Fruit fly (Drosophila melanogaster) whole organism: ENCODE measurements around the gene Lasp.
A peak's percentile ranks its signal among the peaks of the same experiment; 100 is the strongest.

Experiments
- CG8478 ChIP-seq: fragments of >200 bp; optimal IDR thresholded peaks from 2 replicates; lab custom pipeline; 2018; ENCODE audit warnings: inconsistent platforms
- Dll ChIP-seq: fragments of >200 bp; optimal IDR thresholded peaks from 2 replicates; lab custom pipeline; 2017
- EcR ChIP-seq, 2 experiments: fragments of >200 bp; optimal IDR thresholded peaks; 2 replicates each; lab custom pipeline; 2017; ENCODE audit warnings: missing biosample characterization in 2 of 2, missing genetic modification characterization in 2 of 2, missing genetic modification reagents in 2 of 2
- pan ChIP-seq: fragments of >200 bp; optimal IDR thresholded peaks from 2 replicates; lab custom pipeline; 2017
- psq ChIP-seq: fragments of >200 bp; optimal IDR thresholded peaks from 2 replicates; lab custom pipeline; 2017
- usp ChIP-seq: fragments of >200 bp; optimal IDR thresholded peaks from 2 replicates; lab custom pipeline; 2017; ENCODE audit warnings: missing biosample characterization, missing genetic modification characterization, mixed read lengths

The Lasp gene

DNA sequence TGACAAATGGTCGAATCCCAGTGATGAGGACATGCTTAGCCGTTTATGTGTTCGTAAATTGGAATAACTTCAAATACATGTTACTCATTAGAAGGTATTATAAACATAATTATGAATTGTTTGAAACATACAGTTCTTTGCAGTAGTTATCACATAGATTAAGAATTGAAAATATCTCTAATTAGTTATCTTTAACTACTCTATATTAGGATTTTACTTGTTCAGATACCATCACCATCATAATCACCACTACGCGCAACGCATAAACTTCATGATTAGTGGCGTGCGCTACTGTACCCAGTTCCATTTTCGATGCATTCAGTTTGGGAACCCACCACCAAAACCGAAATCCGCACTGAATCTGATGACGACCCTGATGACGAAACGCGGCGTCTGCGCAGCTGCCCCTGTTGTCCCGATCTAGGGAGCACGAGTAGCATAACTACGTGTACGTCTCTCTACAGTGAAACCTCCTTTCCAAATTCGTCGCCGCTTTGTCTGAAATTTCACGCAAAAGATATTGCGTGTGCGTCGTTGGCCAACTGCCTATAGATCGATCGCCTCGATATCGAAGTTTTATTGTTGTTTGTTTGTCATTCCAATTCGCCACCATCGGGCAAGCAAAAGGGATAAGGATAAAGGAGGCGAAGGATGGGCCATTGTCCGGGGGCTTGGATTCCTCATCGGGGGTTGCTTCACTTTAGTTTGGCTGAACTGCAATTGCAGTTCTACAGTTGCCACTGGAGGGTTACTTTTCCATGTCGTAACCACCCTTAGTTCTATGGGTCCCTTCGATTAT lies 32.6 kb upstream of the Lasp start:
- no peak for TF ChIP-seq pan (lab: Kevin White, UChicago)

DNA sequence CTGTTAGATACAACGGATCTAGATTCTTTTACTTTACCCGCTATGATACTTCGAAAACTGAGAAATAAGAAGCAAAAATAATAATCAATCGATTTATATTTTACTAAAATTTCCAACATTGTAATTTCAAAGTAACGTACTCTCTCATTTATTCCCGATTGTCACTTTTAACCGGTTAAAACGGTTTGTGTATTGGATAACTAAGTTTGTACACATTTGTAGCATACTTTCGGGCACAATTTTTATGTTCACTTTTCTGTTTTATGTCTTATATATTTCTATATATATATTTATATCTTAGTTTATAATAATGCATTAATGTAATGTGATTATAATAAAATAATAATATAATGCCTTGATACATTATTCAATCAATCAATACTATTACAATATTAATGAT lies 30.2 kb upstream of the Lasp start:
- TF ChIP-seq pan (lab: Kevin White, UChicago) (no peak), psq (lab: Kevin White, UChicago) (no peak), Dll (lab: Kevin White, UChicago) (no peak), usp (GFP tag; lab: Kevin White, UChicago) (no peak), CG8478 (lab: Kevin White, UChicago) (no peak), EcR (GFP tag; optimal IDR thresholded peaks at IDR 0.05; lab: Kevin White, UChicago) (no peak)

DNA sequence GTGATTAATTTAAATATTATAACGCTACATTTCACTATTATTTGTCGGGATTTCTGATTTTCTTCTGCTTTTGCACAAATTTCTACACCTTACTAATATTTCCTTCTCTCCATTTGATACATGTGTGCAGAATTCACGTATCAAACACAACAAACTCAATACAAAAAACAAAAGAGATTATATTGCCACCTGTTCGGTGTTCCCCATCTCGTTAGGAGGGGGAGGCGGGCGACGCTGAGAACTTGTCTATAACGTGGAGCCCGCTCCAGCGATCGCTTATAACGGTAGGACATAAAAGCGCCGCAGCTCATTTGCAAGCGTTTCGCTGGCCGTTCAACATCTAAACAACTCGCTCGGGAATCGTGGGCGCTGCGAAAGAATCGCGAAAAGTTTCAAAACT lies 21.8 kb upstream of the Lasp start, which contains the start of gene CG9701:
TSS of gene CG9701 (plus strand) at position 301 of the 400 bp plus-strand sequence.
- no peak for TF ChIP-seq pan (lab: Kevin White, UChicago)

DNA sequence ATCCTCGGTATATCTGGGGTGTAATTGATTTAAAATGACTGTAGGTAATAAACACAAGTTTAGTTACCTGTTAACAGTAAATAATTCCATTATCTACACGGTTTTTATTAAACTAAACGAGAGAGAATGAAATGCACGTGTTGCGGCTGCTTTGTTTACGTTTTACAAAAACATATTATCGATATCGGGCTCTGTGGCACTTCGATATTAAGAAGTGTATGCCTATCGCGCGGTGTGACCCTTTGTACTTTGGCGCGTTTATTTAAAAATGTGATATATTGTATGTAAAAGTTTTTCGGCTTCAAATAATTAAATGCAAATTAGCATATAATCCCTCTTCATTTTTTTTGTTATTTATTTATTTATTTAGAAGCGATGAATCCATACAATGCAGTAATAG lies 19.2 kb upstream of the Lasp start, which contains the start of gene Dbp73D:
TSS of gene Dbp73D (minus strand) at position 174 of the 400 bp plus-strand sequence.
- no peak for TF ChIP-seq CG8478 (lab: Kevin White, UChicago)
- no peak for TF ChIP-seq psq (lab: Kevin White, UChicago)
- TF ChIP-seq Dll (lab: Kevin White, UChicago) = no peak
- no peak for TF ChIP-seq pan (lab: Kevin White, UChicago)
- no peak for TF ChIP-seq usp (GFP tag; lab: Kevin White, UChicago)
- TF ChIP-seq EcR (GFP tag; optimal IDR thresholded peaks at IDR 0.05; lab: Kevin White, UChicago) = no peak

DNA sequence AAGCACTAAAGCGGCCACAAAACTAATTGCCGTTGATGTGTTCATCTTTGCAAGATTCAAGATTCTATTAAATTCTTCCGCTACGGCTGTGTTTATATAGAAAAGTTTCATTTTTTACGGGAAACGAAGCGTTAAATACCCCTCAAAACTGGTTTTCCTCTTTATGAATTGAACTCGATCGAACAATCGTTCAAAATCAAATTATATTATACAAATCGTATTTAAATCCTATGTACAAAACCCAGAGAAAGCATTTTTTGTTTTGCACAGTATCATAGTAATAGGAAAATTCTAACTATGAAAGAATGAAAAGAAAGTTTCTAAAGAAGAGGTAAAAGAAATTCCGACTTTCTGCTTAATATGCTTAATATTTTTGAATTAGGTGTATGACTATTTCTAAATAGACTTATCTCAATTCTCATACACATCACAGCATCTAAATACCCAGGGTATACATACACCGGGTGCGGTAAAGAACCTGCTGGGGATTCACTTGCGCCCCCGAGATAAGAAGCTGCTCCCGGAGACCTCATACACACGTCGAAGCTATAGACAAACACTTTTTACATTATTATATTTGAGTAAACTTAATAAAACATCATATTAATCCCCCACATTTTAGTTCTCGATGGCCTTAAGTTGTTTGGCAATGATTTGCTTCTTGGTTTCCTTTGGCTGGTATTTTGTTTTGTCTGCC lies 16.6 kb upstream of the Lasp start, which contains the start of gene PGRP-SB1:
TSS of gene PGRP-SB1 (minus strand) at position 51 of the 697 bp plus-strand sequence.
- TF ChIP-seq pan (lab: Kevin White, UChicago) (peak; percentile 70), psq (lab: Kevin White, UChicago) (no peak)

DNA sequence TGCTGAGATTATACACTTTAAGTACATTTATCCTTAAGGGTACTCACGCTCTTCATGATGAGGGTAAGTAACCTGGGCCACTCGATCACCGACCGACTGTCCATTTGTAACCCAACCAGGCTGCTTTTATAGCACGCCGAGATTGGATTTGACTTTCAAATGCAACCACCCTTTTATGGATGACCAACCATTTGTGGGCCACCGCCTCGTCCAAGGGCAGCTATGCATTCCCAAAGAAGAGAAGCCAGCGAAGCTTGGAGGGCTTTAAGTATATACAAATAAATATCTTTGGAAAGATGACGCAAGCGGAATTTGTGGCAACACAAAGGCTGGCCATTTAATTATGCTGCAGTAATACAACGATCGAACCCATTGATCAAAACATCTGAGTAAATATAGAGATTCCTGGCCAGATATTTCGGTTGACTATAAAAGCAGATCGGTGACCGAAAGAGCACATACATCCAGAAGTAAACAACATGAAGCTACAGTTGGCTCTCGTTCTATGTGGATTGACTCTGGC lies 14.7 kb upstream of the Lasp start, which contains the start of the genes CG13026 and PGRP-SB2:
TSS of gene CG13026 (minus strand) at position 101 of the 523 bp plus-strand sequence.
TSS of gene PGRP-SB2 (plus strand) at position 473 of the 523 bp plus-strand sequence.
- TF ChIP-seq EcR (GFP tag; optimal IDR thresholded peaks at IDR 0.05; lab: Kevin White, UChicago) = no peak
- no peak for TF ChIP-seq usp (GFP tag; lab: Kevin White, UChicago)
- TF ChIP-seq Dll (lab: Kevin White, UChicago) = no peak
- TF ChIP-seq CG8478 (lab: Kevin White, UChicago) = no peak
- no peak for TF ChIP-seq psq (lab: Kevin White, UChicago)
- TF ChIP-seq pan (lab: Kevin White, UChicago) = no peak

DNA sequence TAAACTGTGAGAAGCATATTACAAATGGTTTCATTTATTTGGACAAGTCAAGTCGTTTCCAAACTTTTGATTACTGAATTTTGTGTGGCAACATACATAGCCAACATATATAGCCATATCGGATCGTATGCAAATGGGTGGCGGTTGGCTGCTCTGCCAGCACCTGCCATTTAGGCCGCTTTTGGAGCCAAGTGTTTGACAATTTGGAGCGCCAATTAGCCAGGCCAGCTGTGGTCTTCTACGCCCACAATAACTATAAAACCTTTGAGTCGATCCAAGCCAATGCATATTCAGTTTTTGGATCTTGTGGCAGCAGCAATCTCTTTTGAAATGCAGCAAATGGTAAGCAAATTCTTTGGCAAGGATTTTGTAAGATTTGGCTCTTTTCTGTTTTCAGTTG lies 13.1 kb upstream of the Lasp start, which contains the start of gene CG13031:
TSS of gene CG13031 (plus strand) at position 301 of the 400 bp plus-strand sequence.
- no peak for TF ChIP-seq Dll (lab: Kevin White, UChicago)
- no peak for TF ChIP-seq psq (lab: Kevin White, UChicago)
- no peak for TF ChIP-seq EcR (GFP tag; optimal IDR thresholded peaks at IDR 0.05; lab: Kevin White, UChicago)
- no peak for TF ChIP-seq pan (lab: Kevin White, UChicago)
- no peak for TF ChIP-seq CG8478 (lab: Kevin White, UChicago)
- no peak for TF ChIP-seq usp (GFP tag; lab: Kevin White, UChicago)

DNA sequence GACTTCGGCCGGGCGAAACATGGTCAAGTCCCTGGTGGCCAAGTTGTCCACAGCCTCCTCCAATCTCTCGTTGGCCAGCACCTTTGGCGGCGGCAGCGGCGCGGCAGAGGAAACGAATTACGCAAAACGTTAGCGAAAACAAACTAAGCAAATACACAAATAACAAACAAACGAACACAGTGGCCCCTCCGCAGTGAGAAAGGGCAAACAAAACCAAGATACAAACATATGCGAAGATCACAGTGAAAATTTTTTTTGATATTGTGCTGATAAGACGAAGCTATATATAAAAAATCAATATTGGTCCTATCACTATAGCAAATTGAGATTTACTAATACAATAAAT lies 2.7 kb upstream of the Lasp start:
- TF ChIP-seq psq (lab: Kevin White, UChicago) = no peak
- TF ChIP-seq pan (lab: Kevin White, UChicago) = no peak
- TF ChIP-seq Dll (lab: Kevin White, UChicago) = no peak
- no peak for TF ChIP-seq CG8478 (lab: Kevin White, UChicago)
- TF ChIP-seq EcR (GFP tag; optimal IDR thresholded peaks at IDR 0.05; lab: Kevin White, UChicago) = no peak
- TF ChIP-seq usp (GFP tag; lab: Kevin White, UChicago) = no peak

DNA sequence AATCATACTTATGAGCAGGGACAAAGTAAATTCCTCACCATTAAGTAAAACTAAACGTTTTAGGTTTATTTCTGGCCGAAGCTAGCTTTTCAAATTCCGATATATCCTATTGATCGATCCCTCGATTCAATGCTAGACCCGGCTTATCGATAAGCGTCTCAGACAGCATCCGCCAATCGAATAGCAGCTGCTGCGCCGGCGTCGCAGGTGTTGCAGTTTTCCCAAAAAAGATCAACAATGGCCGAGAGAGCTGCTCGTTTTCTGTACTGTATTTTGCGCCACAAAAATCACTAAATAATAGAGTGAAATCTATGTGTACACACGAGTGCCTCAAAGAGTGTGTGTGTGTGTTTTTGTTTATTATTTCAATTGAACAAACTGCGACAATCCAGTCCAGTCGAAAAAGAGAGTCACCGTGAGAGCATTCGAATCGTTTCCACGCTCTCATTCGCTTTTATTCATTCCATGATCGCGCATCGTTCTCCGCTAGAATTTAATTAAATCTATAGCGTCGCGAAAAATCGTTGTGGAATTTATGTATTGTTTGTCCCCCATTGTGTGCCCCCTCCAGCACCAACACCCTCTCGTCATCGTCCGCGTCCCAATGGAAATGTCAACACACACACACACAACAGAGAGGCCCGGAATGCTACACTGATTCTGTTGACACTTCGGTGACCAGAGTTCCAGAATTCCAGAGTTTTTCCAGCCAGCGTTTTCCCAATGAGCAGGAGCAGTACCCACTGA lies 2.1 kb upstream of the Lasp start:
- no peak for TF ChIP-seq EcR (GFP tag; optimal IDR thresholded peaks at IDR 0.05; lab: Kevin White, UChicago)
- no peak for TF ChIP-seq psq (lab: Kevin White, UChicago)
- peak; percentile 19 for TF ChIP-seq Dll (lab: Kevin White, UChicago)

DNA sequence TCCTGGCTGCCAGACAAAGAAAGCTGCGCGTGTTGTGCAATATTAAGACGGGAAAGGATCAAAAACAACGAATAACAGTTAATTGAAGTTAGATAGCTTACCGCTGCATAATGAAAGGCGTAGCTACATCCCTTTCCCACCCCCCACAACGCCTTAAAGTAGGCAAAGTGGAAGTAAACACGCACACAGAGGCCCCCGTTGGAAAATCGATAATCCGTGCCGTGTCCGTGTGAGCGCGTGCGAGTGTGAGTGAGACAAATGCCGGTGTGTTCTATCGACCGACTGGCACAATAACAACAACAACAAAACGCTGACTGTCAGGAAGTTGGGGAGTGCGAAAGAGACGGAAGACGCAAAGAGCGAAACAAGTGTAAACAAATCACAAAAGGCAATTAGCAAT lies 894 bp upstream of the Lasp start:
- TF ChIP-seq psq (lab: Kevin White, UChicago) (no peak), pan (lab: Kevin White, UChicago) (no peak), usp (GFP tag; lab: Kevin White, UChicago) (no peak), EcR (GFP tag; optimal IDR thresholded peaks at IDR 0.05; lab: Kevin White, UChicago) (no peak), Dll (lab: Kevin White, UChicago) (no peak), CG8478 (lab: Kevin White, UChicago) (no peak)
